Worm (Caenorhabditis elegans): ENCODE data around the gene Y49F6B.13.

- TF ChIP-seq him-1 (tag; optimal IDR thresholded peaks at IDR 0.05) (no peak), W03F9.2 (tag; optimal IDR thresholded peaks at IDR 0.05) (no peak)
Measured at ce11 chrII:3422938-3423337, 48.6 kb downstream of the Y49F6B.13 start.
